Worm (Caenorhabditis elegans): ENCODE results near the gene M02H5.8.

- TF ChIP-seq flt-1 (GFP tag; IDR thresholded peaks at IDR 0.05) (no peak), ref-1 (GFP tag; conservative IDR thresholded peaks at IDR 0.05) (no peak)
Measured at ce11 chrV:412820-413219, 37.0 kb upstream of the M02H5.8 start.
